Worm (Caenorhabditis elegans) whole organism, L4/young adult: ENCODE results near the gene W10G6.1.

Experiments used
- dao-5 ChIP-seq: sonication (generic microtip); optimal IDR thresholded peaks from 2 replicates; lab custom pipeline; 2016; ENCODE audit warnings: missing genotype, missing genetic modification characterization, moderate library complexity, missing compliant biosample characterization
- him-1 ChIP-seq: sonication (generic microtip); optimal IDR thresholded peaks from 2 replicates; lab custom pipeline; 2016; ENCODE audit warnings: missing genotype, missing genetic modification reagents, missing genetic modification characterization, missing compliant biosample characterization

- TF ChIP-seq him-1 (tag; lab: Kevin White, UChicago), result no peak
- no peak for TF ChIP-seq dao-5
These were observed 15.1 kb downstream of the W10G6.1 start for ce11 chrX:16260077-16260476.
